Worm (Caenorhabditis elegans) whole organism, young adult: Measurements from ENCODE around the gene ugt-23.

ENCODE experiments used
- B0261.1 ChIP-seq: sonication (generic microtip); optimal IDR thresholded peaks from 2 replicates; lab custom pipeline; 2016; ENCODE audit warnings: mild to moderate bottlenecking, missing genetic modification characterization, moderate library complexity, missing compliant biosample characterization
- C06A6.2 ChIP-seq: fragments of 200-800 bp; sonication (Bioruptor generic); conservative IDR thresholded peaks from 2 replicates; pipeline ENCODE4 v1.3.6; 2022; ENCODE audit warnings: missing genetic modification characterization, missing compliant biosample characterization
- F33H1.4 ChIP-seq: fragments of 200-800 bp; sonication (Bioruptor generic); IDR thresholded peaks from 2 replicates; pipeline ENCODE4 v1.3.6; 2022; ENCODE audit warnings: missing genetic modification reagents, missing genetic modification characterization, missing compliant biosample characterization
- F37B4.10 ChIP-seq: fragments of 200-800 bp; sonication (Bioruptor generic); IDR thresholded peaks from 2 replicates; pipeline ENCODE4 v1.3.6; 2022; ENCODE audit warnings: missing genetic modification characterization, missing compliant biosample characterization
- F39B2.1 ChIP-seq: fragments of 200-800 bp; sonication (Bioruptor generic); IDR thresholded peaks from 2 replicates; pipeline ENCODE4 v1.3.6; 2022; ENCODE audit warnings: missing genetic modification reagents, missing genetic modification characterization, missing compliant biosample characterization
- F52B5.7 ChIP-seq: sonication (generic microtip); optimal IDR thresholded peaks from 2 replicates; lab custom pipeline; 2016; ENCODE audit warnings: mild to moderate bottlenecking, missing genetic modification characterization, missing compliant biosample characterization
- F55B11.4 ChIP-seq: sonication (generic microtip); optimal IDR thresholded peaks from 2 replicates; lab custom pipeline; 2016; ENCODE audit warnings: missing compliant biosample characterization, missing genetic modification characterization, borderline replicate concordance; ENCODE audit not compliant: insufficient read depth
- F57A8.1 ChIP-seq: fragments of 200-800 bp; sonication (Bioruptor generic); optimal IDR thresholded peaks from 2 replicates; lab custom pipeline; 2018; ENCODE audit warnings: mild to moderate bottlenecking, missing genetic modification characterization, moderate library complexity, missing compliant biosample characterization
- Y53F4B.3 ChIP-seq: fragments of 200-800 bp; sonication (Bioruptor generic); IDR thresholded peaks from 2 replicates; pipeline ENCODE4 v1.3.6; 2022; ENCODE audit warnings: missing genetic modification reagents, missing genetic modification characterization, missing compliant biosample characterization
- Y79H2A.3 ChIP-seq: fragments of 200-800 bp; sonication (Bioruptor generic); conservative IDR thresholded peaks from 2 replicates; pipeline ENCODE4 v1.3.6; 2022; ENCODE audit warnings: missing genetic modification reagents, missing genetic modification characterization, missing compliant biosample characterization
- ZK185.1 ChIP-seq: sonication (generic microtip); optimal IDR thresholded peaks from 2 replicates; lab custom pipeline; 2016; ENCODE audit warnings: mild to moderate bottlenecking, missing genetic modification characterization, missing compliant biosample characterization; ENCODE audit not compliant: poor library complexity, severe bottlenecking
- aptf-2 ChIP-seq: fragments of 200-800 bp; sonication (Bioruptor generic); conservative IDR thresholded peaks from 2 replicates; pipeline ENCODE4 v1.3.6; 2022; ENCODE audit warnings: missing genetic modification reagents, missing genetic modification characterization, missing compliant biosample characterization
- attf-5 ChIP-seq: fragments of 200-800 bp; sonication (Bioruptor generic); optimal IDR thresholded peaks from 2 replicates; lab custom pipeline; 2018; ENCODE audit warnings: mild to moderate bottlenecking, missing genetic modification characterization, missing compliant biosample characterization
- bed-2 ChIP-seq: fragments of 200-800 bp; sonication (Bioruptor generic); IDR thresholded peaks from 2 replicates; pipeline ENCODE4 v1.3.6; 2022; ENCODE audit warnings: missing genetic modification reagents, missing genetic modification characterization, missing compliant biosample characterization
- cebp-1 ChIP-seq, 2 experiments: fragments of 200-800 bp in 1 of 2; sonication (Bioruptor generic) in 1 of 2; sonication (generic microtip) in 1 of 2; IDR thresholded peaks in 1 of 2; optimal IDR thresholded peaks in 1 of 2; 2 replicates each; pipeline versions ENCODE4 v1.3.6 to Lab custom; 2017 to 2022; ENCODE audit warnings: missing compliant biosample characterization in 2 of 2, missing genetic modification characterization in 2 of 2, mild to moderate bottlenecking in 1 of 2, missing genetic modification reagents in 1 of 2, moderate library complexity in 1 of 2
- ceh-58 ChIP-seq: fragments of 200-800 bp; sonication (Bioruptor generic); IDR thresholded peaks from 2 replicates; pipeline ENCODE4 v1.3.6; 2022; ENCODE audit warnings: missing genetic modification characterization, missing compliant biosample characterization
- ceh-79 ChIP-seq: sonication (generic microtip); optimal IDR thresholded peaks from 2 replicates; lab custom pipeline; 2017; ENCODE audit warnings: mild to moderate bottlenecking, missing genetic modification characterization, missing compliant biosample characterization
- ceh-91 ChIP-seq: fragments of 200-800 bp; sonication (Bioruptor generic); IDR thresholded peaks from 2 replicates; pipeline ENCODE4 v1.3.6; 2022; ENCODE audit warnings: missing genetic modification reagents, missing genetic modification characterization, missing compliant biosample characterization
- die-1 ChIP-seq: sonication (generic microtip); optimal IDR thresholded peaks from 2 replicates; lab custom pipeline; 2016; ENCODE audit warnings: missing genotype, mild to moderate bottlenecking, missing genetic modification characterization, missing compliant biosample characterization
- dpff-1 ChIP-seq: sonication (generic microtip); optimal IDR thresholded peaks from 2 replicates; lab custom pipeline; 2017; ENCODE audit warnings: mild to moderate bottlenecking, missing genetic modification characterization, missing compliant biosample characterization
- ekl-4 ChIP-seq: fragments of 200-800 bp; sonication (Bioruptor generic); IDR thresholded peaks from 2 replicates; pipeline ENCODE4 v1.3.6; 2022; ENCODE audit warnings: missing genetic modification reagents, missing genetic modification characterization, missing compliant biosample characterization
- ets-4 ChIP-seq: fragments of 200-800 bp; sonication (Bioruptor generic); optimal IDR thresholded peaks from 2 replicates; lab custom pipeline; 2018; ENCODE audit warnings: mild to moderate bottlenecking, missing genetic modification characterization, missing compliant biosample characterization
- fkh-3 ChIP-seq: sonication (generic microtip); optimal IDR thresholded peaks from 2 replicates; lab custom pipeline; 2016; ENCODE audit warnings: mild to moderate bottlenecking, missing genetic modification characterization, missing compliant biosample characterization
- hmg-20 ChIP-seq: fragments of 200-800 bp; sonication (Bioruptor generic); IDR thresholded peaks from 2 replicates; pipeline ENCODE4 v1.3.6; 2022; ENCODE audit warnings: missing genetic modification reagents, missing genetic modification characterization, missing compliant biosample characterization
- hrde-1 ChIP-seq: sonication (generic microtip); optimal IDR thresholded peaks from 2 replicates; lab custom pipeline; 2016; ENCODE audit warnings: missing genetic modification characterization, mild to moderate bottlenecking, missing compliant biosample characterization, moderate library complexity, missing genotype, missing genetic modification reagents, borderline replicate concordance
- lag-1 ChIP-seq: fragments of 200-800 bp; sonication (Bioruptor generic); IDR thresholded peaks from 2 replicates; pipeline ENCODE4 v1.3.6; 2022; ENCODE audit warnings: missing genetic modification reagents, missing genetic modification characterization, missing compliant biosample characterization
- let-607 ChIP-seq, 2 experiments: fragments of 200-800 bp in 1 of 2; sonication (Bioruptor generic) in 1 of 2; sonication (generic microtip) in 1 of 2; optimal IDR thresholded peaks; 2 replicates each; lab custom pipeline; 2016 to 2018; ENCODE audit warnings: mild to moderate bottlenecking in 2 of 2, missing compliant biosample characterization in 2 of 2, missing genetic modification characterization in 2 of 2, moderate library complexity in 2 of 2, missing genotype in 1 of 2
- mcd-1 ChIP-seq: fragments of 200-800 bp; sonication (Bioruptor generic); IDR thresholded peaks from 2 replicates; pipeline ENCODE4 v1.3.6; 2022; ENCODE audit warnings: missing genetic modification reagents, missing genetic modification characterization, missing compliant biosample characterization
- nfya-1 ChIP-seq: sonication (generic microtip); optimal IDR thresholded peaks from 2 replicates; lab custom pipeline; 2017; ENCODE audit warnings: antibody characterized with exemption, missing compliant biosample characterization, missing genetic modification characterization, borderline replicate concordance; ENCODE audit not compliant: insufficient read depth
- nfya-2 ChIP-seq: fragments of 200-800 bp; sonication (Bioruptor generic); IDR thresholded peaks from 2 replicates; pipeline ENCODE4 v1.3.6; 2022; ENCODE audit warnings: missing genetic modification reagents, missing genetic modification characterization, missing compliant biosample characterization
- nfyb-1 ChIP-seq: fragments of 200-800 bp; sonication (Bioruptor generic); IDR thresholded peaks from 2 replicates; pipeline ENCODE4 v1.3.6; 2022; ENCODE audit warnings: missing genetic modification reagents, missing genetic modification characterization, missing compliant biosample characterization
- somi-1 ChIP-seq: fragments of 200-800 bp; sonication (Bioruptor generic); optimal IDR thresholded peaks from 2 replicates; lab custom pipeline; 2018; ENCODE audit warnings: mild to moderate bottlenecking, missing genetic modification characterization, missing compliant biosample characterization
- xnd-1 ChIP-seq: sonication (generic microtip); optimal IDR thresholded peaks from 2 replicates; lab custom pipeline; 2016; ENCODE audit warnings: missing genotype, missing genetic modification reagents, missing genetic modification characterization, missing compliant biosample characterization
- zfh-2 ChIP-seq: fragments of 200-800 bp; sonication (Bioruptor generic); conservative IDR thresholded peaks from 2 replicates; pipeline ENCODE4 v1.3.6; 2022; ENCODE audit warnings: missing genetic modification reagents, missing genetic modification characterization, missing compliant biosample characterization
- ztf-25 ChIP-seq: fragments of 200-800 bp; sonication (Bioruptor generic); IDR thresholded peaks from 2 replicates; pipeline ENCODE4 v1.3.6; 2022; ENCODE audit warnings: missing genetic modification reagents, missing genetic modification characterization, missing compliant biosample characterization
- ztf-28 ChIP-seq: fragments of 200-800 bp; sonication (Bioruptor generic); IDR thresholded peaks from 2 replicates; pipeline ENCODE4 v1.3.6; 2022; ENCODE audit warnings: missing genetic modification reagents, missing genetic modification characterization, missing compliant biosample characterization
- ztf-6 ChIP-seq: fragments of 200-800 bp; sonication (Bioruptor generic); IDR thresholded peaks from 2 replicates; pipeline ENCODE4 v1.3.6; 2022; ENCODE audit warnings: missing genetic modification reagents, missing genetic modification characterization, missing compliant biosample characterization

Gene ugt-23

ce11 chrX:9957449-9957848 is 32.5 kb upstream of the ugt-23 start:
- TF ChIP-seq hmg-20 (GFP tag; lab: Robert Waterston, UW) (no peak), F52B5.7 (tag; lab: Kevin White, UChicago) (no peak), somi-1 (GFP tag; lab: Kevin White, UChicago) (no peak), let-607 (tag; optimal IDR thresholded peaks at IDR 0.05; lab: Kevin White, UChicago) (no peak), F37B4.10 (GFP tag; lab: Robert Waterston, UW) (no peak), ceh-91 (GFP tag; lab: Robert Waterston, UW) (no peak), F57A8.1 (no peak)
- TF ChIP-seq, all 124 proteins: peak for 0

- TF ChIP-seq dpff-1 (tag; lab: Kevin White, UChicago) (no peak), nfyb-1 (GFP tag; lab: Robert Waterston, UW) (no peak), xnd-1 (tag; lab: Kevin White, UChicago) (no peak), nfya-1 (tag; lab: Kevin White, UChicago) (no peak), attf-5 (GFP tag; lab: Kevin White, UChicago) (no peak), F39B2.1 (GFP tag; lab: Robert Waterston, UW) (no peak)
These were observed 31.1 kb upstream of the ugt-23 start for ce11 chrX:9956052-9956451.

- no peak for TF ChIP-seq ztf-6 (GFP tag; lab: Robert Waterston, UW)
- no peak for TF ChIP-seq C06A6.2 (GFP tag; lab: Robert Waterston, UW)
- no peak for TF ChIP-seq hrde-1 (tag; lab: Kevin White, UChicago)
- TF ChIP-seq zfh-2 (GFP tag; lab: Robert Waterston, UW): no peak
- TF ChIP-seq mcd-1 (GFP tag; lab: Robert Waterston, UW): no peak
- no peak for TF ChIP-seq F37B4.10 (GFP tag; lab: Robert Waterston, UW)
- TF ChIP-seq cebp-1 (GFP tag; IDR thresholded peaks at IDR 0.05; lab: Robert Waterston, UW): no peak
- TF ChIP-seq cebp-1 (tag; optimal IDR thresholded peaks at IDR 0.05; lab: Kevin White, UChicago): no peak
These were observed 29.6 kb upstream of the ugt-23 start, which contains the start of gene cysl-1 for ce11 chrX:9954483-9955041. cysl-1 (minus strand) TSS chrX:9954533.

ce11 chrX:9948963-9949362 is 24.0 kb upstream of the ugt-23 start, which contains the start of gene nas-37:
nas-37 (minus strand) TSS chrX:9949063.
- no peak for TF ChIP-seq B0261.1 (tag; lab: Kevin White, UChicago)
- TF ChIP-seq ceh-58 (GFP tag; lab: Robert Waterston, UW): no peak
- no peak for TF ChIP-seq ekl-4 (GFP tag; lab: Robert Waterston, UW)
- TF ChIP-seq Y53F4B.3 (GFP tag; lab: Robert Waterston, UW): no peak
- TF ChIP-seq ztf-25 (GFP tag; lab: Robert Waterston, UW): no peak
- no peak for TF ChIP-seq ztf-28 (GFP tag; lab: Robert Waterston, UW)
- no peak for TF ChIP-seq F33H1.4
- TF ChIP-seq aptf-2 (GFP tag; lab: Robert Waterston, UW): no peak
- no peak for TF ChIP-seq ets-4 (GFP tag; lab: Kevin White, UChicago)
- TF ChIP-seq ZK185.1: no peak
- no peak for TF ChIP-seq ceh-79
- no peak for TF ChIP-seq ztf-6 (GFP tag; lab: Robert Waterston, UW)
- no peak for TF ChIP-seq nfya-2 (GFP tag; lab: Robert Waterston, UW)
- TF ChIP-seq F55B11.4: no peak
- no peak for TF ChIP-seq dpff-1 (tag; lab: Kevin White, UChicago)
- no peak for TF ChIP-seq lag-1 (GFP tag; lab: Robert Waterston, UW)
- TF ChIP-seq die-1 (tag; lab: Kevin White, UChicago): no peak
- no peak for TF ChIP-seq Y79H2A.3 (GFP tag; lab: Robert Waterston, UW)
- no peak for TF ChIP-seq bed-2 (GFP tag; lab: Robert Waterston, UW)
- TF ChIP-seq fkh-3: no peak
